Fruit fly (Drosophila melanogaster) Kc167 (cell line): ENCODE data around the gene r.

Experiments used
- Myc ChIP-seq: fragments of >200 bp; optimal IDR thresholded peaks from 2 replicates; lab custom pipeline; 2017; ENCODE audit warnings: missing external identifiers
- Sin3A ChIP-seq: fragments of >200 bp; optimal IDR thresholded peaks from 2 replicates; lab custom pipeline; 2018; ENCODE audit warnings: missing external identifiers
- h ChIP-seq: fragments of >200 bp; optimal IDR thresholded peaks from 3 replicates; lab custom pipeline; 2018; ENCODE audit warnings: missing external identifiers
- insv ChIP-seq: fragments of >200 bp; optimal IDR thresholded peaks from 3 replicates; lab custom pipeline; 2018; ENCODE audit warnings: missing external identifiers
- psq ChIP-seq: fragments of >200 bp; optimal IDR thresholded peaks from 2 replicates; lab custom pipeline; 2017; ENCODE audit warnings: missing external identifiers
- ttk ChIP-seq: sonication (Bioruptor generic); optimal IDR thresholded peaks from 2 replicates; lab custom pipeline; 2017; ENCODE audit warnings: missing external identifiers

The r gene

DNA sequence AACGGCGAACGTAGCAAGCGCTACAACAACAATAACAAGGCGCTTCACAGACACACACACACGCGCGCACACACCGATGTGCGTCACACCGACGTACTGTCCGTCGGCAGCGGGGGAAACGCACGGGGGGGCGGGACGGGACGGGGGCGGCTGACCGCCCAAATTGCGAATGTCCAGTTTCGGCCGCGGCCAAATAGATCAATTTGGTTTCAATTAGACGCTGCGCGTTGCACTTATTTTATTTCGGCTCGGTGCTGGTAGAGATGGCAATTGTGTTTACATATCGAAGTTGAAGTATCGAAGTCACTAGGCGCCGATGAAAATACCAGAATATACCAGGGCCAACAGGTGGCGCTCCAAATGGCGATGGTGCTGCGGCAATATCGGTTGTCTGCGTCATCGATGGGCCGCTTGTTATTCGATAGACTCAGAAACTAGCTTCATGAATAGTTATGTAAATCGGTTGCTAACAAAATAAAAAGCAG, 18.0 kb upstream of the r start, which contains the start of gene Rok:
TSS of gene Rok (minus strand) at position 309 of the 485 bp plus-strand sequence.
- TF ChIP-seq ttk (lab: Kevin White, UChicago), result no peak
- no peak for TF ChIP-seq h (lab: Kevin White, UChicago)
- TF ChIP-seq psq, result no peak
- TF ChIP-seq insv (lab: Kevin White, UChicago), result no peak
- TF ChIP-seq Myc (lab: Kevin White, UChicago), result no peak
- TF ChIP-seq Sin3A (lab: Kevin White, UChicago), result no peak

- TF ChIP-seq psq, result peak; percentile 98
- no peak for TF ChIP-seq Myc (lab: Kevin White, UChicago)
- no peak for TF ChIP-seq Sin3A (lab: Kevin White, UChicago)
- no peak for TF ChIP-seq h (lab: Kevin White, UChicago)
- no peak for TF ChIP-seq insv (lab: Kevin White, UChicago)
These were observed 17.3 kb upstream of the r start, which contains the start of gene RpS19a for dm6 chrX:16637594-16638485. Gene RpS19a (plus strand): TSS chrX:16637894.

DNA sequence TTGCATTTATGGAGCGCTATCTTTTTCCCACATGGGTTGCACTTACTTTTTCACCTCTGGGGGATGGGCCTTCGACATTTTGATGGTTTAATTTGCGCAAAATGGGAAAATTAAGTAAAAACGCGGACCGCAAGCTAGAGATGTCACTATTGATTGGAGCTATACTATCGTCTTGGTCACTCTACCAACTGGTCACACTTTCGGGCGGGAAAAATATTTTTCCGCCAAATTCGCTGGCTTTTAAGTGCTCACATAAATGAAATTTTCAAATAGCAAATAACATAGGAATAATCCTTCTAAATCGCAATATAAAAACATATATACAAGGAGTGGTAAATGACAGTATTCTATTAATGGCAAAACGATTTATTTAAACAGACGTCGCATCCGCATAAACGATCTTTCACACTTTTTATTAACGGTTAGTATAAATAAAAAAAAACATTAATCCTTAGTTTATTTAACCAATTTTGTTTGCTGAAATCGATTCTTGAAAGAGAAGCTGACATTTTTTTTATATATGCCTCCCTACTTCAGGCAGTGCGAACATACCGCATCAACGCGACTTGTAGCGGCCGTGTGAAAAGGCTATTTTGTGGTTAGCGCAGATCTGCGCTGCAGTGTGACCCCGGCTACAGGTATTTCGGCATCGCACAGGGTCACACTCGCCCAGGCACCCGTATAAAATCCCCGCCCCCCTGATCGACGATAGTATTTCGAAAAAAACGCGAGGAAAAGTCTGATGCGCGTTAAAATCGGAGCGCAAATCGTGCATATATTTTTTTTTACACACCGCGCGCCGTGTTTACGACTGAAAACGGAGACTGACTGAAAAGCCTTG, 14.7 kb upstream of the r start, which contains the start of the genes SNRPG and mthl1:
TSS of gene SNRPG (minus strand) at position 160 of the 841 bp plus-strand sequence.
TSS of gene mthl1 (plus strand) at position 709 of the 841 bp plus-strand sequence.
- TF ChIP-seq ttk (lab: Kevin White, UChicago) (no peak), Sin3A (lab: Kevin White, UChicago) (no peak), Myc (lab: Kevin White, UChicago) (no peak), h (lab: Kevin White, UChicago) (no peak), psq (no peak), insv (lab: Kevin White, UChicago) (no peak)

dm6 chrX:16641101-16641420, 14.1 kb upstream of the r start:
- TF ChIP-seq insv (lab: Kevin White, UChicago) (no peak), ttk (lab: Kevin White, UChicago) (no peak), Myc (lab: Kevin White, UChicago) (no peak), h (lab: Kevin White, UChicago) (no peak), Sin3A (lab: Kevin White, UChicago) (no peak), psq (no peak)

dm6 chrX:16643363-16643946, 11.7 kb upstream of the r start:
- no peak for TF ChIP-seq h (lab: Kevin White, UChicago)
- no peak for TF ChIP-seq insv (lab: Kevin White, UChicago)
- TF ChIP-seq psq, result no peak
- TF ChIP-seq Myc (lab: Kevin White, UChicago), result no peak
- TF ChIP-seq ttk (lab: Kevin White, UChicago), result no peak
- no peak for TF ChIP-seq Sin3A (lab: Kevin White, UChicago)

dm6 chrX:16644535-16645131, 10.5 kb upstream of the r start:
- no peak for TF ChIP-seq h (lab: Kevin White, UChicago)
- TF ChIP-seq insv (lab: Kevin White, UChicago), result no peak
- TF ChIP-seq Sin3A (lab: Kevin White, UChicago), result no peak
- no peak for TF ChIP-seq Myc (lab: Kevin White, UChicago)
- TF ChIP-seq ttk (lab: Kevin White, UChicago), result no peak
- no peak for TF ChIP-seq psq

- TF ChIP-seq ttk (lab: Kevin White, UChicago), result no peak
- no peak for TF ChIP-seq h (lab: Kevin White, UChicago)
- no peak for TF ChIP-seq Sin3A (lab: Kevin White, UChicago)
- no peak for TF ChIP-seq Myc (lab: Kevin White, UChicago)
- no peak for TF ChIP-seq psq
- no peak for TF ChIP-seq insv (lab: Kevin White, UChicago)
These were observed 9.7 kb upstream of the r start for dm6 chrX:16645472-16645871.

DNA sequence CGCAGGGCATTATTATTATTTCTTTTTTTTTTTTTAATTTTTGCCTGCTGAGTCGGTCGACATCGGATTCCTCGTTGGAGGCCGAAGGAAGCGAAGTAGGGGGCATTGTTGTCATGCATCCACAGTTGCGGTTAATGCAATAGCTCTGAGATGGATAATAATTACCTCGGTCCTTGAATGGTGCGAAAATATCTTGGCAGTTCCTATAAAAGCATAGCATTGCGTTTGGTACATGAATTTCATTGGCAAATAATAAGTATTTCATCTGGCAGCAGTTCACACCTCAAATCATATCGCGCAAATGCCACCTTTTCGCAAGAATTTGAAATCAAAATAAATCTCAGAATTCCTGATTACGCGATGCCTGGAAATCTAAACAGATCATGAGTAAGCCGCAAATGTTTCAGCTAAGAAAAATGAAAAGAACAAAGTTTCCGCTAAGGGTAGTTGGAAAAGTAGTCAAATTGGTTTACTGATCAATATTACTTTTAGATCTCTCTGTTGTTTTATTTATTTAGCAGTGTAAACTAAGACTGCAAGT, 8.0 kb upstream of the r start:
- TF ChIP-seq ttk (lab: Kevin White, UChicago) (no peak), insv (lab: Kevin White, UChicago) (no peak), Myc (lab: Kevin White, UChicago) (no peak)

DNA sequence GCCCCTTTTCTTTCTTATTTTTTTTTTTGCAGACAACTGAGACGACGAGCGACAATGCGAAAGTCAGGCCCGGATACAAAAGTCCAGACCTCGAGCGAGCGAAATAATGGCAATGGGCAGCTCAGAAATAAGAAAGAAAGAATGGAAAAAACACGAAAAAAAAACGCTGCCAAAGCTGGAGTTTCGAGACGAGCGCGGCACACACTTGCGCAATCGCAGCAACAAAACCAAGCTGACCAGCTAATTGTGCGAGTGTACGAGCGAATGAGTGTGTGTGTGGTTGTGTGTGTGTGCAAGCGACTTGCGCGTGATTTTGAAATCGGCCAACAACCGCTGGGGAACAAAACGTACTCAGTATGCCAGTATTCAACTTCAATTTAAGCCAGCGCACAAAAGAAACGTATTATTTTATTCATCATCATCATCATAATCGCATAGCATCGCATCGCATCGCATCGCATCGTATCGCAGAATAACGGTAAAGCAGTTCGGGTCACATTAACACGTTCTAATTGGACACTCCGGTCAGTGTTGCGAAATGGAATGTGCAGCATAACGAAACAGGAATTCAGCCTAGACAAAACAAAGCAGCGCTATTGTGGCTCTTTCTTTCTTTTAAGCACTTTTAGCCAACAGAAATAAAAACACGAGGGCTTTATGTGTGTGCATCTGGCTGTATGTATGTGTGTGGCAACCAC, 7.3 kb upstream of the r start:
- TF ChIP-seq psq (no peak), Sin3A (lab: Kevin White, UChicago) (no peak), ttk (lab: Kevin White, UChicago) (no peak), h (lab: Kevin White, UChicago) (no peak), Myc (lab: Kevin White, UChicago) (no peak), insv (lab: Kevin White, UChicago) (no peak)

- TF ChIP-seq h (lab: Kevin White, UChicago) (no peak), Sin3A (lab: Kevin White, UChicago) (no peak), insv (lab: Kevin White, UChicago) (no peak), psq (no peak), ttk (lab: Kevin White, UChicago) (no peak), Myc (lab: Kevin White, UChicago) (no peak)
These were observed 6.8 kb upstream of the r start for dm6 chrX:16648435-16648781.
